Worm (Caenorhabditis elegans) whole organism, L3 larva: ENCODE data around the gene fbxb-48.

Experiments used
- ceh-82 ChIP-seq: fragments of 150-350 bp; optimal IDR thresholded peaks from 2 replicates; lab custom pipeline; 2014; ENCODE audit warnings: missing biosample characterization, missing genetic modification characterization
- elt-3 ChIP-seq, 3 experiments: fragments of 150-350 bp in 1 of 3; sonication (generic microtip) in 2 of 3; optimal IDR thresholded peaks; 2 replicates in 2 of 3; 4 replicates in 1 of 3; lab custom pipeline; 2014 to 2017; ENCODE audit warnings: missing biosample characterization in 3 of 3, missing genetic modification characterization in 3 of 3
- fkh-10 ChIP-seq: sonication (generic microtip); optimal IDR thresholded peaks from 2 replicates; lab custom pipeline; 2017; ENCODE audit warnings: missing biosample characterization, missing genetic modification reagents, missing genetic modification characterization
- lin-15B ChIP-seq: fragments of 150-350 bp; optimal IDR thresholded peaks from 2 replicates; lab custom pipeline; 2014; ENCODE audit warnings: missing biosample characterization, missing genetic modification characterization
- nhr-11 ChIP-seq: fragments of 150-350 bp; optimal IDR thresholded peaks from 2 replicates; lab custom pipeline; 2014; ENCODE audit warnings: missing biosample characterization, missing genetic modification characterization
- nhr-237 ChIP-seq: fragments of 150-350 bp; optimal IDR thresholded peaks from 2 replicates; lab custom pipeline; 2014; ENCODE audit warnings: missing biosample characterization, missing genetic modification characterization
- nhr-76 ChIP-seq: fragments of 150-350 bp; sonication (generic microtip); optimal IDR thresholded peaks from 5 replicates; lab custom pipeline; 2014; ENCODE audit warnings: missing biosample characterization, missing genetic modification characterization
- pqm-1 ChIP-seq: fragments of 150-350 bp; optimal IDR thresholded peaks from 2 replicates; lab custom pipeline; 2017; ENCODE audit warnings: missing biosample characterization, missing genetic modification characterization, inconsistent platforms
- sea-2 ChIP-seq: fragments of 150-350 bp; sonication (generic microtip); optimal IDR thresholded peaks from 4 replicates; lab custom pipeline; 2014; ENCODE audit warnings: missing biosample characterization, missing genetic modification reagents, missing genetic modification characterization
- skn-1 ChIP-seq: fragments of 150-350 bp; optimal IDR thresholded peaks from 2 replicates; lab custom pipeline; 2014; ENCODE audit warnings: missing biosample characterization, missing genetic modification characterization
- snpc-4 ChIP-seq: fragments of 150-350 bp; optimal IDR thresholded peaks from 2 replicates; lab custom pipeline; 2014; ENCODE audit warnings: missing biosample characterization, missing genetic modification characterization
- tbx-2 ChIP-seq: sonication (generic microtip); optimal IDR thresholded peaks from 2 replicates; lab custom pipeline; 2016; ENCODE audit warnings: mild to moderate bottlenecking, missing genetic modification characterization, missing compliant biosample characterization
- unc-62 ChIP-seq: fragments of 150-350 bp; sonication (generic microtip); optimal IDR thresholded peaks from 4 replicates; lab custom pipeline; 2014; ENCODE audit warnings: missing biosample characterization, missing genetic modification reagents, missing genetic modification characterization
- ztf-11 ChIP-seq: fragments of 150-350 bp; optimal IDR thresholded peaks from 2 replicates; lab custom pipeline; 2014; ENCODE audit warnings: missing biosample characterization, missing genetic modification characterization

- no peak for TF ChIP-seq pqm-1 (tag; lab: Kevin White, UChicago)
- TF ChIP-seq lin-15B (tag; lab: Kevin White, UChicago): no peak
- no peak for TF ChIP-seq tbx-2 (tag; lab: Kevin White, UChicago)
- no peak for TF ChIP-seq unc-62
- TF ChIP-seq ztf-11 (tag; lab: Kevin White, UChicago): no peak
- TF ChIP-seq fkh-10 (GFP tag; lab: Kevin White, UChicago): no peak
- TF ChIP-seq snpc-4: no peak
- no peak for TF ChIP-seq nhr-237 (tag; lab: Kevin White, UChicago)
- TF ChIP-seq ceh-82: no peak
- no peak for TF ChIP-seq nhr-76 (tag; lab: Kevin White, UChicago)
- TF ChIP-seq elt-3 (tag; optimal IDR thresholded peaks at IDR 0.05; lab: Kevin White, UChicago): no peak
- no peak for TF ChIP-seq sea-2 (GFP tag; lab: Kevin White, UChicago)
- no peak for TF ChIP-seq nhr-11 (tag; lab: Kevin White, UChicago)
- TF ChIP-seq skn-1 (tag; lab: Kevin White, UChicago): no peak
Observed at ce11 chrII:1725735-1726134, 6.7 kb upstream of the fbxb-48 start, which contains the start of gene F45C12.17.
